Worm (Caenorhabditis elegans): ENCODE data around the gene paqr-3.

paqr-3 gene

DNA sequence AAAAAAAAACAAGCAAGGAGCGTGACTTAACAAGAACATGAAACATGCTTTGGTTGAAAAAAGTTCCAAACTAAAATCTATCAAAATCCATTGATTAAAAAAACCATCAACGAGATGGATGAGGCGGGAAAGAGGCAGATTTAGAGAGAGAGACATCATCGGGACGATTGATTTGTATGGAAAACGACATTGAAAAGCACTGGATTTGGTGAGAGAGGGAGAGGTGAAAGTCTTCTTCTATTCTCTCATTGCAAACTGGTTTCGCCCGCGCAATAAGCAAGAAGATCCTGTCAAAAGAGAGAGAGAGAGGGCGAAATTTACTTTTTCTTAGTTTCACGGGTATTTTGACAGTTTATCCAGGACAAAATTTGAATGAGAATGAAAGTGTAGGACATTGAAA, 1.7 kb upstream of the paqr-3 start:
- no peak for TF ChIP-seq sox-4 (tag; optimal IDR thresholded peaks at IDR 0.05)
- TF ChIP-seq ceh-2 (tag; optimal IDR thresholded peaks at IDR 0.05) = no peak
- TF ChIP-seq unc-3 (GFP tag; conservative IDR thresholded peaks at IDR 0.05) = no peak
- TF ChIP-seq unc-3 (tag; optimal IDR thresholded peaks at IDR 0.05) = no peak
- TF ChIP-seq pha-4 (tag; optimal IDR thresholded peaks at IDR 0.05) = no peak
- no peak for TF ChIP-seq unc-55 (GFP tag; optimal IDR thresholded peaks at IDR 0.05)
- TF ChIP-seq eyg-1 (tag; optimal IDR thresholded peaks at IDR 0.05) = no peak
- no peak for TF ChIP-seq nhr-232 (tag; optimal IDR thresholded peaks at IDR 0.05)
- no peak for TF ChIP-seq ztf-16 (tag; optimal IDR thresholded peaks at IDR 0.05)
- no peak for TF ChIP-seq zip-5 (tag; optimal IDR thresholded peaks at IDR 0.05)
- TF ChIP-seq pag-3 (tag; optimal IDR thresholded peaks at IDR 0.05; ENCODE audit: borderline replicate concordance) = no peak
- no peak for TF ChIP-seq pqm-1 (tag; optimal IDR thresholded peaks at IDR 0.05)
- no peak for TF ChIP-seq lin-11 (tag; optimal IDR thresholded peaks at IDR 0.05)
- TF ChIP-seq tbx-7 (tag; optimal IDR thresholded peaks at IDR 0.05) = no peak
- TF ChIP-seq unc-86 (tag; optimal IDR thresholded peaks at IDR 0.05) = no peak

DNA sequence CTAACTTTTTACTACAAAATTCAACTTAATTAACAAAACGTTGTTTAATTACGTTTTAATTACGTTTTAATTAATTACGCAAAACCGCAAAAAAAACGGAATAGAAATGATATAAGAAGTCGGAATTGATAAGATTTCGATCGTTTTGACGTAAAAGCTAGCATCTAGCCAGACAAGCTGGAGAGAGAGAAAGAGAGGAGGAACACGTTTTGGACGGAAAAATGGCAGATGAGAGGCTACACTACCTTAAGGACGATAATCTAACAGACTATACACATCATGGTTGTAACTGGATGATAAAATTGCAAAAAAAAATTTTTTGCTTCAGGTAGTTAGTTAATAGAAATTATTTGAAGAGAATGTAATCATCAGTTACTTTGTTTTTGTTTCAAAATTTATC, 711 bp upstream of the paqr-3 start:
- no peak for TF ChIP-seq lin-11 (tag; optimal IDR thresholded peaks at IDR 0.05)
- no peak for TF ChIP-seq C08G9.2 (tag; optimal IDR thresholded peaks at IDR 0.05)

DNA sequence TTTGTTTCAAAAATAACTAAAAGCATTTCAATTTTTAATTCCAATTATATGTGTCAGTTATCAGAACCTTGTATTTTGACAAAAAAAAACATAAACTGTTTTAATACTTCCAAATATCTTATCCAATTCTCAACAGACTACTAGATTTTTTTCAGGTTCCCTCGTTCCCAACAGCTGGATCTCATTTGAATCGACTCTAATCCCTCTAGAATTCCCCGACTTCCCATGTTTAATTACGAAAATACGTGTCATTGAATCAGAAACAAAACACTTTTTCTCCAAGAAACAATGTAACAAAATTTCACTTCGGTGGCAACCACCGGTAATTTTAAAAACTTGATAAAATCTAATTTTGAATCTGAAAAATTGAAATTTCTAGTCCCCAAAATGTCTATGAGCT, 4.3 kb downstream of the paqr-3 start:
- TF ChIP-seq unc-42 (tag; optimal IDR thresholded peaks at IDR 0.05) (no peak), ceh-30 (tag; optimal IDR thresholded peaks at IDR 0.05) (no peak), ets-4 (tag; optimal IDR thresholded peaks at IDR 0.05) (no peak), nhr-232 (tag; optimal IDR thresholded peaks at IDR 0.05) (no peak), dmd-4 (tag; optimal IDR thresholded peaks at IDR 0.05; ENCODE audit: borderline replicate concordance) (no peak), ztf-16 (tag; optimal IDR thresholded peaks at IDR 0.05) (no peak), nhr-11 (tag; optimal IDR thresholded peaks at IDR 0.05) (no peak), ceh-34 (tag; optimal IDR thresholded peaks at IDR 0.05) (no peak), elt-2 (tag; optimal IDR thresholded peaks at IDR 0.05) (no peak), ceh-31 (tag; optimal IDR thresholded peaks at IDR 0.05) (no peak)

DNA sequence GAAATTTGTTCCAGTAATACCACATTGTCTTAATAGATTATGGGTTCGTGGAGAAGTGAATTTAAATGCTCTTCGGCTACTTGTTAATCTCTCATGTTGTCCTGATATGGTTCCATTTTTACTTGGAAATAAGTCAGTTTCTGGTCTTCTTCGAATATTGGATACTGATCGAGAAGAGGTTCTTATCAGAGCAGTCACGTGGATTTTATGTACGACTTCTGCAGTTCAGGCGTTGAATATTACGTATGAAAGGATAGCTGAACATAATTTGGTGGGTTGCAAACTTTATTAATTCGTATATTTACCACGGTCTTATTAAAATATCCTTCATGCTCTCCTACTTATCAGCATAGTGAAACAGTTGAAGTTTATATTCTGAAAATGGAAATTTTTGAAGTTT, 5.6 kb downstream of the paqr-3 start:
- TF ChIP-seq ceh-48 (tag; optimal IDR thresholded peaks at IDR 0.05) (no peak), tbx-2 (tag; optimal IDR thresholded peaks at IDR 0.05) (no peak), mec-3 (tag; optimal IDR thresholded peaks at IDR 0.05; ENCODE audit: borderline replicate concordance) (no peak), lim-6 (tag; optimal IDR thresholded peaks at IDR 0.05) (no peak), K02D7.2 (tag; optimal IDR thresholded peaks at IDR 0.05) (no peak), C08G9.2 (tag; optimal IDR thresholded peaks at IDR 0.05) (no peak), unc-42 (tag; optimal IDR thresholded peaks at IDR 0.05) (no peak), sox-2 (GFP tag; IDR thresholded peaks at IDR 0.05) (no peak), pros-1 (tag; optimal IDR thresholded peaks at IDR 0.05) (no peak), lin-11 (tag; optimal IDR thresholded peaks at IDR 0.05) (no peak), C38D4.7 (GFP tag; optimal IDR thresholded peaks at IDR 0.05) (no peak), rnt-1 (tag; optimal IDR thresholded peaks at IDR 0.05) (no peak)

DNA sequence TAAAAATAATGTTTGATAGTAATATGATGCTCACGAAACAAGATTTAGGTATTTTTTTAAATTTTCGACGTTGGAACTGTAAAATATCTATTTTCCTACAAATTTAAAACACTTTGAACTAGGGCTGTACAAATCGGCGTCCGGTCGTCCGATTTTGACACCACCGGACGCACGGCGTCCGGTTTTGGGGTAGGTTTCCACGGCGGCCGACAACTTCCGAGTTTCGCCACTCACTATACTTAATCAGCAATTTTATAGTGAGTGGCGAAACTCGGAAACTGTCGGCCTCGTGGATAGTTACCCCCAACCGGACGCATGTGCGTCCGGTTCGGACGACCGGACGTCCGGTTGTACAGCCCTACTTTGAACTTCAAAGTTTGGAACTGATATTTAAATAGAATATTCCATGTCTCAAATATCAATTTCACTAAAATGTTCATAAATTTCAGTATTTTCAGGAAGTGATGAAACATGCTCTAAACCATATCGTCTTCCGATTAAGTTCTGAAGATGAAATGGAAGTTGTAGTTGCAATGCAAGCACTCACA, 6.1 kb downstream of the paqr-3 start:
- TF ChIP-seq C38D4.7 (GFP tag; optimal IDR thresholded peaks at IDR 0.05) (no peak), odd-2 (tag; optimal IDR thresholded peaks at IDR 0.05) (no peak), K02D7.2 (tag; optimal IDR thresholded peaks at IDR 0.05) (no peak), nfya-1 (tag; optimal IDR thresholded peaks at IDR 0.05) (no peak)
